Worm (Caenorhabditis elegans) whole organism, late embryonic: ENCODE results near the gene nhr-120.

Experiments used
- che-1 ChIP-seq: sonication (generic microtip); optimal IDR thresholded peaks from 2 replicates; lab custom pipeline; 2016; ENCODE audit warnings: mild to moderate bottlenecking, missing genetic modification characterization, missing compliant biosample characterization
- elt-2 ChIP-seq: sonication (generic microtip); optimal IDR thresholded peaks from 2 replicates; lab custom pipeline; 2016; ENCODE audit warnings: missing genetic modification reagents, missing genetic modification characterization, missing compliant biosample characterization
- fkh-6 ChIP-seq: sonication (generic microtip); optimal IDR thresholded peaks from 2 replicates; lab custom pipeline; 2016; ENCODE audit warnings: missing genetic modification characterization, missing compliant biosample characterization
- hlh-30 ChIP-seq: sonication (generic microtip); optimal IDR thresholded peaks from 2 replicates; lab custom pipeline; 2017; ENCODE audit warnings: antibody characterized with exemption, missing genetic modification characterization, missing compliant biosample characterization; ENCODE audit not compliant: insufficient read depth
- pha-2 ChIP-seq: sonication (generic microtip); optimal IDR thresholded peaks from 2 replicates; lab custom pipeline; 2017; ENCODE audit warnings: mild to moderate bottlenecking, missing genetic modification characterization, missing compliant biosample characterization
- pha-4 ChIP-seq: fragments of 150-350 bp; optimal IDR thresholded peaks from 2 replicates; lab custom pipeline; 2018; ENCODE audit warnings: missing biosample characterization, missing genetic modification reagents, missing genetic modification characterization
- unc-3 ChIP-seq, 2 experiments: fragments of 200-800 bp in 1 of 2; sonication (Bioruptor generic) in 1 of 2; sonication (generic microtip) in 1 of 2; conservative IDR thresholded peaks in 1 of 2; optimal IDR thresholded peaks in 1 of 2; 2 replicates each; pipeline versions ENCODE4 v1.3.6 to Lab custom; 2016 to 2022; ENCODE audit warnings: missing compliant biosample characterization in 2 of 2, missing genetic modification characterization in 2 of 2, missing genetic modification reagents in 1 of 2

DNA sequence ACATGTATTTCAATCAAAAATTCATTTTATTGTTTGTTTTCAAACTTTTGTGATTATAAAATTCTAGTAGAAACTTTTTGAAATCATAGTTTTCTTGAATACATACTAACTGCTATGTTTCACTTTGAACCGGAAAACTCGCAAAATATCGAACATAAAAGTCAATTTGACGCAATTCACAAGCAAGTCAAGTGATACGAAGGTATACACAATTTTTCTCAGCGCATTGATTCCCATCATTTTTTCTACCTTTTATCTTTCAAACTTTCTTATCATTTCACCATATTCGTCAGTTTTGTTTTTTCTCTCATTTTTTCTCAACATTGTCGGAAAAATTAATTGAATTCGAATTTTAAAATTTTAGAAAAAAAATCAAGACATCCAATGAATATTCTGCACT is 14.7 kb upstream of the nhr-120 start, which contains the start of gene nhr-173:
- TF ChIP-seq che-1 (tag; lab: Kevin White, UChicago), result no peak
- TF ChIP-seq hlh-30, result no peak
- TF ChIP-seq fkh-6 (tag; lab: Kevin White, UChicago), result no peak
- no peak for TF ChIP-seq pha-4 (tag; lab: Kevin White, UChicago)
- no peak for TF ChIP-seq pha-2 (tag; lab: Kevin White, UChicago)
- no peak for TF ChIP-seq elt-2 (tag; lab: Kevin White, UChicago)
- no peak for TF ChIP-seq unc-3 (GFP tag; conservative IDR thresholded peaks at IDR 0.05; lab: Robert Waterston, UW)
- no peak for TF ChIP-seq unc-3 (tag; optimal IDR thresholded peaks at IDR 0.05; lab: Kevin White, UChicago)
